Worm (Caenorhabditis elegans): ENCODE measurements around the gene irg-6.

Gene irg-6

DNA sequence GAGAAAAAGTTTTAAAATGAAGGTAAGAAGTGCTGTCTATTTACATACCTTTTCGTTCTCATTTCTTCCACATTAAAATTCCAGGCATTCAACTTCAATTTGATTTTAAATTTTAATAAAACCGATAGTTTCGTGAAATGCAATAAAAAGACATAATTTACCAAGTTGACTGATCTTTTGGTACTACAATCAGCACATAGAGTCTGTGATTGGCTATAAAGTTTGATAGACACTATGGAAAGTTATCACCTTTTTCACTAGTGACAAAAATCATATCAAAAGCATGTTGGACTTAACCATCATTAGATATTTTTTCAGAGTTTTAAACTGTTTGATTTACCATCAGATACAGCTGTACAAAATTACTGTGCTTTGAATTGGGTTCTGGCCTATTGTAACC lies 710 bp upstream of the irg-6 start, which contains the start of gene srz-15:
Gene srz-15 (plus strand): TSS at position 301 of the 400 bp plus-strand sequence.
- TF ChIP-seq him-1 (tag; optimal IDR thresholded peaks at IDR 0.05) (no peak), dao-5 (tag; optimal IDR thresholded peaks at IDR 0.05) (no peak), W03F9.2 (tag; optimal IDR thresholded peaks at IDR 0.05) (no peak)

DNA sequence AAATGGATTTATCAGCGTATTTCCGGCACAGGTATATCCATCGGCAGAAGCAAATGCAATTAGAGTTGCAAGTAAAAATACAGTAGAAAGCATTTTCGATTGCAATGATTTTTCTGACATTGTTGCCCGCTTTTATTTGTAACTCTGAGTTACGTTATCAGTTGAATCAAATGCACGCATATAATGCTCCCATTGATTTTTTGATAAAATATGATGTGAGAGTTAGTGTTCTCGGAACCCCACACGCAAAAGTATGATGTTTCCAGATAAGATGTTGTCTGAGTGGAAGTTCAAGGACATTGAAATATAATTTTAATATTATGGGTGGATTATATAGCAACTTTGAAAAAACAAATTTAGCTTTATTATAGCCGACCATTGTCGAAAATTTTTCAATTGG lies 2.8 kb downstream of the irg-6 start, which contains the start of gene K08D8.5:
Gene K08D8.5 (minus strand): TSS at position 140 of the 400 bp plus-strand sequence.
- no peak for TF ChIP-seq dao-5 (tag; optimal IDR thresholded peaks at IDR 0.05)
- no peak for TF ChIP-seq him-1 (tag; optimal IDR thresholded peaks at IDR 0.05)
- TF ChIP-seq W03F9.2 (tag; optimal IDR thresholded peaks at IDR 0.05), result no peak

DNA sequence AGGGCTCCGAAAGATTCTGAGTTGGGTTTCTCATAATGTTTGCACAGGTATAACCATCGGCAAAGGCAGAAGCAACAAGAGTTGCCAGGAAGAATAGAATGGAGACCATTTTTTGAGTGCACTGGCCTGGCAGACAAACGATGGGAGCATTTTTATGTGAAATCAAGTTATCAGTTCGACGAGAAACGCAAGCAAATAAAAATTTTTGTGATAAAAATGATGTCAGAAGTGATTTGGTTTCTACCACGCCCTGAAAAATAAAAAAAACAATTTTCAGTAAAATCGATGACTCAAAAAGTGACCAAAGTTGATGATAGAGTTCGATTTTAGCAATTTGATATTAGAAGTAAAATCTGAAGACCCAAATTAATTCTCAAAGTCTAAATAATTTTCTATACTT lies 4.9 kb downstream of the irg-6 start, which contains the start of gene K08D8.4:
Gene K08D8.4 (minus strand): TSS at position 128 of the 400 bp plus-strand sequence.
- no peak for TF ChIP-seq W03F9.2 (tag; optimal IDR thresholded peaks at IDR 0.05)
- no peak for TF ChIP-seq dao-5 (tag; optimal IDR thresholded peaks at IDR 0.05)
- no peak for TF ChIP-seq him-1 (tag; optimal IDR thresholded peaks at IDR 0.05)

DNA sequence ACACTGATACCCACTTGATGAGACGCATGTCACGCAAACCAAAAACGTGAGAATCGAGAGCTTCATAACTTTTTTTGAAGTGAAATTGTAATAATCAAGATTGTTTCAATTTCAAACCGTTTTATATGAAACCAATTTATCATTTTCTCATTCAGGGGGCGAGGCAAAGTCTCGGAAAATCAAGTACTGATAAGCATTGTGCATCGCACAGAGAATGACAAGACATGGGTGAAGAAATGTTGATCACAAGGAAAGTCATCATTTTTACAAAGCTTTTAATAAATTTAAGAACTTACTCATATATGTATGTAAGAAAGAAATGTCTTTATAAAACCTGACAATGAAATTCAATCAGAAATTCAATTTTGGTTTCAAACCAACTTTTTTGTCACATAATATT lies 8.2 kb downstream of the irg-6 start, which contains the start of gene K08D8.3:
Gene K08D8.3 (minus strand): TSS at position 131 of the 400 bp plus-strand sequence.
- no peak for TF ChIP-seq him-1 (tag; optimal IDR thresholded peaks at IDR 0.05)
- no peak for TF ChIP-seq W03F9.2 (tag; optimal IDR thresholded peaks at IDR 0.05)
- no peak for TF ChIP-seq dao-5 (tag; optimal IDR thresholded peaks at IDR 0.05)

DNA sequence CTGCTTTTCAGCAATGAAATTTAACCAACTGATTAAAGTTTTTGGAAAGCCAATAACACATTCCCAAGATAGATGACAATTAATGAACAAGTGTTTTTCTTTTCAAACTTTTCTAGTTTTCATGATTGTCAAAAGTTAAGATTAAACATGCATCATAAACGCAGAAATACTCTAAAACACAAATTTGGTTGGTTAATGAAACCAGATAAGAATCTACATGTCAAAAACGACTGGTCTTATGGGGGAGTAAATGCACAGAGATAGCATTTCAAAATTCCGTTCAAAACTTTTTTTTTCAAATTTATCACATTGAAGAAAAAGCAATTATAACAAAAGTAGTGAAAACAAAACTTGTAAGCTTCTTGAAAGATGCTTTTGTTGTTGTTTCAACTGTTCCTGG lies 11.1 kb downstream of the irg-6 start:
- TF ChIP-seq dao-5 (tag; optimal IDR thresholded peaks at IDR 0.05), result no peak
- no peak for TF ChIP-seq W03F9.2 (tag; optimal IDR thresholded peaks at IDR 0.05)
- TF ChIP-seq him-1 (tag; optimal IDR thresholded peaks at IDR 0.05), result no peak

DNA sequence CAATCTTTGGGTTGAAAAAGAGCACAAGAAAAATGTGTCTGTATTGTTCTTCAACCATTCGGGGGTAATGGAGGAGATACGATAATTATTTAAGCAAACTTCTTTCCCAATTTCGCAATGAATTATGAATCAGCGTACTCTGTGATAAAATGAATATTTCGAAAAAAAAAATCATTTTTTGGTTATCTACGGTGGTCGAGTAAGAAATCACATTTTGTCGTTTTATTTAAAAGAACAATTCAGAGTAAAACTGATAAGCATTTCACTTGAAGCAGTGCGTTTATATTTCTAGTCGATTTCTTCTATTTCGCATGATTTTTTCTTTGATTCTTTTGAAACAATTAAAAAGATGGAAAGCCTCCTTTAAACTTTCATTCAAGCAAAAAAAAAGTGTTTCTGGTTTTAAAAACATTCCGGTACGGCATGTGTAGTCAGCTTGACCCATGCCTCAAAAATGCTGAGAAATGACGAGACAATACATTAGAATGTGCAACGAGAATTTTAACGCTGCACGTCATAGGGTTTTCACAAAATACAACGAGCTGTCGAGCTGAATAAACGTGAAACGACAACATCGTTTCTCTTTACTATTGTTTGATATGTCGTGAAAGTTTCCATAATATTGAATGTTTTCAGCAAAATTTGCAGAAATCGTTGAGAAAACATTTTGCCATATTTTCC lies 12.2 kb downstream of the irg-6 start, which contains the start of gene K08D8.2:
Gene K08D8.2 (plus strand): TSS at position 631 of the 681 bp plus-strand sequence.
- TF ChIP-seq W03F9.2 (tag; optimal IDR thresholded peaks at IDR 0.05) (no peak), dao-5 (tag; optimal IDR thresholded peaks at IDR 0.05) (no peak), him-1 (tag; optimal IDR thresholded peaks at IDR 0.05) (no peak)

DNA sequence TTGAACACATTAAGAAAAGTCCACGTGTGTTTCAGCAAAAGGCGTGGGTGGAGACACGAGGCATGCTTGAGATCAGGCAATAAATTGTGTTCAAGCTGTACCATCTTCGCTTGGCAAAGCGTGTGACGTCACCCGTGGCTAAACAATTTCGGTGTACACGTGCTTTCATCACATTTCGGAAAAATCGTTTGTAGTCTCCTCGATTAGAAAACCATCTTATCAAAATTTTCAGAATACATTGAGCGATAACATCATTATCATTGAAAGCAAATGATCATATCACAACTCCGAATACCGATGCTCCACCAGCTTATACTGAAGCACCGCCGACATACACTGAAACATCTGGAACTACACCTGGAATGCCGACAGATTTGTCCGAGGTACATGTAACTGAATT lies 13.2 kb downstream of the irg-6 start:
- TF ChIP-seq W03F9.2 (tag; optimal IDR thresholded peaks at IDR 0.05), result no peak
- TF ChIP-seq him-1 (tag; optimal IDR thresholded peaks at IDR 0.05), result no peak
- no peak for TF ChIP-seq dao-5 (tag; optimal IDR thresholded peaks at IDR 0.05)

DNA sequence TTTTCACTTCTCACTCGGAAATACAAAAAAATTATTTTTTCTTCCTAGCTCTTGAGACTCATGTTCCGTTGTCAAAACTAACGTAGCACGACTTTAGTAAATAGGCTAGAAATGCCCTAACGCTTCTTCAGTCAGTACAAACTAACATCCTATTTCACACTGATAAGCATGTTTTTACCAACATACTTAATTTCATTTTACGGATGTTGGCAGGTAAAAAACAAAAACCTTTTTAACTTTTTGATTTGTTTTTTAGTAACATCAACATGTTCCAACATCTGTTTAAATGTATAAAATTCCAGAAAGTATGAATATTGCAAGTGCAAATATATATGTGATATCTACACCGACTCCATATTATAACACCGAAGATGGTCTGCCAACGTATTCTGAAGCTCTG lies 14.5 kb downstream of the irg-6 start, which contains the start of gene K08D8.10:
Gene K08D8.10 (plus strand): TSS at position 301 of the 400 bp plus-strand sequence.
- no peak for TF ChIP-seq dao-5 (tag; optimal IDR thresholded peaks at IDR 0.05)
- no peak for TF ChIP-seq him-1 (tag; optimal IDR thresholded peaks at IDR 0.05)
- no peak for TF ChIP-seq W03F9.2 (tag; optimal IDR thresholded peaks at IDR 0.05)

DNA sequence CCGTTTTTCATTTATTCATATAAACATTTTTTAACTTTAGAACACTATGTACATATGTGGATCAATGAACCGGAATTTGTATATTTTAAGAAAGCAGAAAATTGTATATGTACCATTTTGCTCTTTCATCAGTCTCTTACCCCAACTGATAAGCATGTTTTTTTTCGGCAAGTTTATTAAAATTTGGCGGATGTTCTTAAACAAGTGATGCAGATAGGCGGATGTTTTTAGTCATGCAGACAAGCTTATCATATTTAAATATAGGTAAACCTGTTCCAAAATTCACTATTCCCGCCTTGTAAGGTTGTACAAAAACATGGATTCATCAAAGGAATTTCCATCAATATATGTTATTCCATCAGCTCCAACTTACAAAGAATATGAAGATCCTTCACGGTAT lies 15.4 kb downstream of the irg-6 start, which contains the start of gene K08D8.9:
Gene K08D8.9 (plus strand): TSS at position 301 of the 400 bp plus-strand sequence.
- TF ChIP-seq him-1 (tag; optimal IDR thresholded peaks at IDR 0.05) (no peak), dao-5 (tag; optimal IDR thresholded peaks at IDR 0.05) (no peak), W03F9.2 (tag; optimal IDR thresholded peaks at IDR 0.05) (no peak)

DNA sequence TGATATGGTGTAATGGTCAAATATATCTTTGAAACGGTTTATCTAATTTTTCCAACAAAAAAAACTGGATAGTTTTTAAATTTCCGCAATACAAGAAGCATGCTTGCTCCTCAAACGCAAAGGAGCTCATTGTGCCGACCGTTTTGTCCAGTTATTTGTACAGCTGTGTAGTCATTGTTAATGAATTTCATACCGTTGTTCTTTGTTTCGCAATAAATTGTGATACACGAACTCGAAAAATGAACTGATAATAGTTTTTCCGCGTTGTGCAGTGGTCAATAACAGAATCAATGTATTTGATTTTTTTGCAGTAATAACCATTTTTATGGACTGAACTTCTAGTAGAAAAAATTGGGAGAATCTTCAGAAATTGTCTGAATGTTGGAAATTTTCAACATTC lies 15.9 kb downstream of the irg-6 start:
- TF ChIP-seq W03F9.2 (tag; optimal IDR thresholded peaks at IDR 0.05) (no peak), dao-5 (tag; optimal IDR thresholded peaks at IDR 0.05) (no peak), him-1 (tag; optimal IDR thresholded peaks at IDR 0.05) (no peak)

DNA sequence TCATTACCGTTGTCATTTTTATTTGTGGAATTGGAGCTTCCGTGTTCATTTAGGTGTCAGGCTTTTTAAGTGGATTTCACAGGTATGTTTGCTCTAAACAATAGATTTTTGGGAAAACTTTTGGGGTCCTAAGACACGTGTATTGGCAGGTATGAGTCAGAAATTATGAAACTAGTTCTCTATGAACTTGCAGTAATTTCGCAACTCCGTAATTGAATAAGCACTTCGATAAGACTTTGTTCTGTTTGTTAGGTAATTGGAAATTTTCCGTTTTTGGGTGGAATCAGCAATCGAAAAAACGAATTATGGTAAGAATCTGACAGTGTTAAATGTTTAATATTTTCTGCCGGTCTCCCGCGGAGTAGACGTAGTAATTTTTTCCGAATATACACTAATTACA lies 17.6 kb downstream of the irg-6 start:
- TF ChIP-seq him-1 (tag; optimal IDR thresholded peaks at IDR 0.05) (no peak), W03F9.2 (tag; optimal IDR thresholded peaks at IDR 0.05) (no peak), dao-5 (tag; optimal IDR thresholded peaks at IDR 0.05) (no peak)

DNA sequence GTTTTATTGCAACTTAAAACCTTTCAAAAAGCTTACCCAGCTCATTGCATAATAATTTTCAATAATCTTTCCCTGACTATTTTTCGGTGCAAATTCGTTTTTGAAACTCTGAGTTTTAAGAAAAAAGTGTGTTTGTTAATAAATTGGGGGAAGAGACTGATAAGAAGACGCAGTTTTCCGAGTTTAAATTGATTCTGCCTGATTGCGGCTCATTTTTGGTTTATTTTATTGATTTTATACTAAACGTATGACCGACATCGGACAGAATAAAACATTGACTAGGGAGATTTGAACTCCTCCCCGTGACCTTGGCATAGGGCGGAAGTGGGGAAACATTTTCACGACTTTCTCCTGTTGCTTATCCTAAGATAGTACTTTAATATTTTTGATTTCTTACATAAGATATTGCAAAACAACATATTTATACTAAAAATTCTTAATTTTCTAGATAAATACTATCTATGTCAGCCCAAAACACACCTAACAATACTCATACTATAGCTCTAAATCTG lies 18.3 kb downstream of the irg-6 start, which contains the start of gene K08D8.7:
Gene K08D8.7 (plus strand): TSS at position 462 of the 512 bp plus-strand sequence.
- no peak for TF ChIP-seq dao-5 (tag; optimal IDR thresholded peaks at IDR 0.05)
- TF ChIP-seq him-1 (tag; optimal IDR thresholded peaks at IDR 0.05), result no peak
- no peak for TF ChIP-seq W03F9.2 (tag; optimal IDR thresholded peaks at IDR 0.05)

DNA sequence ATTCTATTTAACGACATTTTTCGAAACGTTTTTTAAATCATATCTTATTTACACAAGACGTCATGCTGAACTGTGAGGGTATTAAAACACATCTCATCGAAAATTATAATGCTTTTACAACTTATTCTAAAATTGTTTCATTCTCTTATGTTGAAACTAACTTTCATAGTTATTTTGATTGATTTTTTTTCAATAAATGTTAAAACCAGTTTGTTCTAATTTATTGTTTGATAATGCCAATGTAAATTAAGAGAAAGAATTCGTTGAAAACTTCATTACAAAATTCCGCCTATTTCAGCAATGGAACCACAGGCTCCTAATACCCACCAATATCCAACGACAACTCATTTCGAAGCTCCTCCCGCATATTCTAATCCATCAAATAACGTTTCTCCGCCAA lies 19.8 kb downstream of the irg-6 start, which contains the start of gene K08D8.11:
Gene K08D8.11 (plus strand): TSS at position 301 of the 400 bp plus-strand sequence.
- TF ChIP-seq him-1 (tag; optimal IDR thresholded peaks at IDR 0.05) (no peak), dao-5 (tag; optimal IDR thresholded peaks at IDR 0.05) (no peak), W03F9.2 (tag; optimal IDR thresholded peaks at IDR 0.05) (no peak)

DNA sequence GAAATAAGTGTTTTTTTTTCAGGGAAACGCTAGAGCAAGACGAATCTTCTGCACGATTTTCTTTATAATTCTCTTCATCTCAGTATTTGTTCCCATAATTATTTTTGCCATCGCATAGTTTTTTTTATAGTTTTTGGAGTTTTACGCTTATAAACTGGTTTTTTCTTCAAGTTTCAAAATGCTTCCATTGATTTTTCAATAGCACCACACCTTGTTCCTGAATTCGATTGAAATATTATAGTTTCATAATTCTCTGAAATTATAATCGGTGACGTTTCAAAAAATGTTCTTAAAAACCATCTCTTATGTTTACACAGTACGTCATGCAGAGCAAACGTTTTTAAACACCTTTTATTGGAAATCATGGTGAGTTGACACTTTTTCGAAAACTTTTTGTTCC lies 21.6 kb downstream of the irg-6 start, which contains the start of gene K08D8.12:
Gene K08D8.12 (plus strand): TSS at position 301 of the 400 bp plus-strand sequence.
- TF ChIP-seq dao-5 (tag; optimal IDR thresholded peaks at IDR 0.05) (no peak), him-1 (tag; optimal IDR thresholded peaks at IDR 0.05) (no peak)

Measured in whole organism, L4/young adult.